Worm (Caenorhabditis elegans): Measurements from ENCODE around the gene ttr-10.
A peak's percentile ranks its signal among the peaks of the same experiment; 100 is the strongest.
"Not testable (repeated sequence)": the region's sequence is repeated elsewhere in the genome, so short reads cannot be mapped to it uniquely, and the experiment has no call there.

The ttr-10 gene

ce11 chrV:7522279-7522678 lies 31.4 kb downstream of the ttr-10 start, which contains the start of gene C54F6.15:
TSS of gene C54F6.15 (minus strand) at chrV:7522379.
- TF ChIP-seq nhr-11 (tag; optimal IDR thresholded peaks at IDR 0.05) (no peak), ztf-4 (tag; optimal IDR thresholded peaks at IDR 0.05) (no peak), nhr-23 (tag; optimal IDR thresholded peaks at IDR 0.05) (no peak), unc-55 (GFP tag; optimal IDR thresholded peaks at IDR 0.05) (no peak), snpc-4 (tag; optimal IDR thresholded peaks at IDR 0.05) (no peak), elt-1 (tag; optimal IDR thresholded peaks at IDR 0.05) (no peak), lin-13 (GFP tag; optimal IDR thresholded peaks at IDR 0.05) (no peak), sma-9 (GFP tag; optimal IDR thresholded peaks at IDR 0.05) (no peak), sma-9 (tag; optimal IDR thresholded peaks at IDR 0.05) (no peak), ama-1 (optimal IDR thresholded peaks at IDR 0.05) (no peak), nhr-6 (tag; optimal IDR thresholded peaks at IDR 0.05) (no peak)

- peak; percentile 7 for TF ChIP-seq fos-1 (tag; optimal IDR thresholded peaks at IDR 0.05)
- TF ChIP-seq sma-9 (GFP tag; optimal IDR thresholded peaks at IDR 0.05): peak; percentile 16
- no peak for TF ChIP-seq sma-9 (tag; optimal IDR thresholded peaks at IDR 0.05)
- peak; percentile 15 for TF ChIP-seq gmeb-1 (tag; optimal IDR thresholded peaks at IDR 0.05)
- no peak for TF ChIP-seq sma-3 (GFP tag; optimal IDR thresholded peaks at IDR 0.05)
Observed at ce11 chrV:7521304-7521703, 32.4 kb downstream of the ttr-10 start.

- TF ChIP-seq ztf-11 (tag; optimal IDR thresholded peaks at IDR 0.05): no peak
- no peak for TF ChIP-seq nhr-129 (tag; optimal IDR thresholded peaks at IDR 0.05)
- TF ChIP-seq nhr-11 (tag; optimal IDR thresholded peaks at IDR 0.05): no peak
- TF ChIP-seq mbf-1 (tag; optimal IDR thresholded peaks at IDR 0.05): no peak
- no peak for TF ChIP-seq mdl-1 (tag; optimal IDR thresholded peaks at IDR 0.05)
- no peak for TF ChIP-seq unc-62 (GFP tag; optimal IDR thresholded peaks at IDR 0.05)
- TF ChIP-seq ceh-16 (tag; optimal IDR thresholded peaks at IDR 0.05): no peak
- TF ChIP-seq nhr-12 (tag; optimal IDR thresholded peaks at IDR 0.05): no peak
- no peak for TF ChIP-seq aly-2 (tag; optimal IDR thresholded peaks at IDR 0.05)
- no peak for TF ChIP-seq nhr-23 (tag; optimal IDR thresholded peaks at IDR 0.05)
Observed at ce11 chrV:7520077-7520476, 33.6 kb downstream of the ttr-10 start, which contains the start of gene srb-19. TSS of gene srb-19 (minus strand) at chrV:7520177.

- no peak for TF ChIP-seq ama-1 (optimal IDR thresholded peaks at IDR 0.05)
- TF ChIP-seq C34F6.9 (tag; optimal IDR thresholded peaks at IDR 0.05): no peak
- no peak for TF ChIP-seq ZK546.5 (tag; optimal IDR thresholded peaks at IDR 0.05)
- TF ChIP-seq elt-1 (tag; optimal IDR thresholded peaks at IDR 0.05): no peak
- no peak for TF ChIP-seq nhr-77 (tag; optimal IDR thresholded peaks at IDR 0.05)
- TF ChIP-seq lin-11 (tag; optimal IDR thresholded peaks at IDR 0.05): no peak
- no peak for TF ChIP-seq ztf-4 (tag; optimal IDR thresholded peaks at IDR 0.05)
- no peak for TF ChIP-seq nhr-23 (tag; optimal IDR thresholded peaks at IDR 0.05)
- TF ChIP-seq R02D3.7 (tag; optimal IDR thresholded peaks at IDR 0.05): no peak
- no peak for TF ChIP-seq elt-3 (tag; optimal IDR thresholded peaks at IDR 0.05)
- TF ChIP-seq skn-1 (tag; optimal IDR thresholded peaks at IDR 0.05): no peak
- no peak for TF ChIP-seq peb-1 (tag; optimal IDR thresholded peaks at IDR 0.05)
- TF ChIP-seq fos-1 (tag; optimal IDR thresholded peaks at IDR 0.05): no peak
- TF ChIP-seq nhr-129 (tag; optimal IDR thresholded peaks at IDR 0.05): no peak
Observed at ce11 chrV:7514939-7515338, 38.8 kb downstream of the ttr-10 start, which contains the start of gene srb-18. TSS of gene srb-18 (plus strand) at chrV:7515239.

- TF ChIP-seq blmp-1 (tag; optimal IDR thresholded peaks at IDR 0.05; ENCODE audit: insufficient read depth); nhr-11 (tag; optimal IDR thresholded peaks at IDR 0.05); zag-1 (tag; optimal IDR thresholded peaks at IDR 0.05): not testable (repeated sequence)
Observed at ce11 chrV:7511465-7511864, 42.3 kb downstream of the ttr-10 start, which contains the start of gene nhr-171. TSS of gene nhr-171 (plus strand) at chrV:7511765.

ce11 chrV:7508566-7509044 lies 45.1 kb downstream of the ttr-10 start, which contains the start of the genes str-31 and nhr-172:
TSS of gene str-31 (minus strand) at chrV:7508666.
TSS of gene nhr-172 (plus strand) at chrV:7508994.
- no peak for TF ChIP-seq nhr-237 (tag; optimal IDR thresholded peaks at IDR 0.05)
- TF ChIP-seq aly-2 (tag; optimal IDR thresholded peaks at IDR 0.05): no peak
- peak; percentile 1 for TF ChIP-seq sma-9 (GFP tag; optimal IDR thresholded peaks at IDR 0.05)
- no peak for TF ChIP-seq sma-9 (tag; optimal IDR thresholded peaks at IDR 0.05)

Data from whole organism, L2 larva.